Worm (Caenorhabditis elegans): ENCODE measurements around the gene pcp-5.
A peak's percentile ranks its signal among the peaks of the same experiment; 100 is the strongest.

pcp-5 gene

DNA sequence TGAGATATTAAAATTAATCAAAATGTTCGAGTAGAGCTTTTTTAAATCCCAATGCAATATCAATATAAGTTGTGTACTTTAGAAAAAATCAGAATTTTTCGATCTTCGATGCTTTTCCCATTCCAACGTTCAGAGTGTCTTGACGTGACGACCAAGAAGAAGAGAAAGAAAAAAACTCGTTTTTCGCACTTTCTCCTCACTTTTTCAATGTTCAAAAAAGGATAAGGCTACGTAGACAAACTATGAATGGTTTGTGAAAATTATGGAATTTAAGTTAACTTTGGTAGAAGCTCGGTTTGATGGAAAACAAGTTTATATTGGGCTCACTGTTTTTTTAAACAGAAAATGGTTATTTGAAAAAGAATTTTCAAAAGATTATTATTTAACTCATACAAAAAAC is 40.3 kb upstream of the pcp-5 start:
- TF ChIP-seq lin-13 (tag; optimal IDR thresholded peaks at IDR 0.05): no peak
- TF ChIP-seq unc-120 (tag; optimal IDR thresholded peaks at IDR 0.05; ENCODE audit: poor library complexity, severe bottlenecking): no peak
- TF ChIP-seq mep-1 (tag; optimal IDR thresholded peaks at IDR 0.05): no peak
- TF ChIP-seq nhr-12 (tag; optimal IDR thresholded peaks at IDR 0.05): no peak
- TF ChIP-seq blmp-1 (tag; optimal IDR thresholded peaks at IDR 0.05): no peak
- no peak for TF ChIP-seq mab-5 (tag; optimal IDR thresholded peaks at IDR 0.05)
- no peak for TF ChIP-seq bed-3 (GFP tag; optimal IDR thresholded peaks at IDR 0.05)
- TF ChIP-seq unc-39 (tag; optimal IDR thresholded peaks at IDR 0.05): no peak
- TF ChIP-seq pha-4 (tag; optimal IDR thresholded peaks at IDR 0.05): no peak
- no peak for TF ChIP-seq ham-2 (GFP tag; optimal IDR thresholded peaks at IDR 0.05)

DNA sequence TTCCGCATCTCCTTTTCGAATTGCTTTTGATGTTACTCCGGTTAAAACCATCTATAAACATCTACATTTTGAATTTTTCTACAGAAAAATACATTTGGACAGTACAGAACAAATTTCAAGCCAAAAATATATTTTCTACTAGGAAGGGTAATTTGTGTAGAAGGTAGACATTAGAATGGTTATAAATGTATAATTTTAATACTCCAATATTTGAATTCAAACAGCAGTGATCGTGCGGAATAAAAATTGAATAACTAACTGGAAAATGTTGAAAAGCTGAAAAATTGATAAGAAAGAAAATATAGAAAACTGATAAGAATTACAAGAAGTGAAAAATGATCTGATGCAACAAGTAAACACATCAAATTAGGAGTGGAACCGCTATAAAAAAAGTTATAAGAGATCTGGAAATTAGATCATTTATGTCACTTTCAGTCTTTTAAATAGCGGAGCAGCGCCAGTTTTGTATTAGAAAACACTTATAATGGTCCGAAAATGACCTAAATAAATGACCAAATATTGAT is 39.6 kb upstream of the pcp-5 start, which contains the start of gene gsto-1:
gsto-1 (minus strand) TSS at position 51 of the 524 bp plus-strand sequence.
- no peak for TF ChIP-seq elt-1 (tag; optimal IDR thresholded peaks at IDR 0.05; ENCODE audit: borderline replicate concordance, insufficient read depth)
- no peak for TF ChIP-seq nhr-2 (tag; optimal IDR thresholded peaks at IDR 0.05)
- no peak for TF ChIP-seq lsy-2 (tag; optimal IDR thresholded peaks at IDR 0.05)
- TF ChIP-seq mls-2 (tag; optimal IDR thresholded peaks at IDR 0.05): no peak
- TF ChIP-seq unc-62 (GFP tag; optimal IDR thresholded peaks at IDR 0.05): no peak
- TF ChIP-seq snpc-4 (tag; optimal IDR thresholded peaks at IDR 0.05): no peak
- no peak for TF ChIP-seq ceh-43 (GFP tag; optimal IDR thresholded peaks at IDR 0.05)
- TF ChIP-seq mab-5 (tag; optimal IDR thresholded peaks at IDR 0.05): no peak
- TF ChIP-seq zip-8 (tag; optimal IDR thresholded peaks at IDR 0.05): no peak
- TF ChIP-seq ztf-11 (tag; optimal IDR thresholded peaks at IDR 0.05): no peak
- TF ChIP-seq unc-120 (tag; optimal IDR thresholded peaks at IDR 0.05; ENCODE audit: poor library complexity, severe bottlenecking): no peak
- TF ChIP-seq ces-1 (GFP tag; optimal IDR thresholded peaks at IDR 0.05): no peak
- TF ChIP-seq nhr-28 (tag; optimal IDR thresholded peaks at IDR 0.05): no peak
- TF ChIP-seq sptf-1 (tag; optimal IDR thresholded peaks at IDR 0.05): no peak
- TF ChIP-seq sem-2 (GFP tag; optimal IDR thresholded peaks at IDR 0.05): no peak

ce11 chrIII:7941417-7941816 is 34.0 kb upstream of the pcp-5 start, which contains the start of gene kle-2:
kle-2 (plus strand) TSS chrIII:7941717.
- TF ChIP-seq mep-1 (tag; optimal IDR thresholded peaks at IDR 0.05) (no peak), unc-39 (tag; optimal IDR thresholded peaks at IDR 0.05) (no peak), flh-1 (GFP tag; optimal IDR thresholded peaks at IDR 0.05) (no peak), lin-32 (GFP tag; optimal IDR thresholded peaks at IDR 0.05) (no peak), elt-1 (tag; optimal IDR thresholded peaks at IDR 0.05; ENCODE audit: borderline replicate concordance, insufficient read depth) (no peak), ces-1 (GFP tag; optimal IDR thresholded peaks at IDR 0.05) (no peak)

DNA sequence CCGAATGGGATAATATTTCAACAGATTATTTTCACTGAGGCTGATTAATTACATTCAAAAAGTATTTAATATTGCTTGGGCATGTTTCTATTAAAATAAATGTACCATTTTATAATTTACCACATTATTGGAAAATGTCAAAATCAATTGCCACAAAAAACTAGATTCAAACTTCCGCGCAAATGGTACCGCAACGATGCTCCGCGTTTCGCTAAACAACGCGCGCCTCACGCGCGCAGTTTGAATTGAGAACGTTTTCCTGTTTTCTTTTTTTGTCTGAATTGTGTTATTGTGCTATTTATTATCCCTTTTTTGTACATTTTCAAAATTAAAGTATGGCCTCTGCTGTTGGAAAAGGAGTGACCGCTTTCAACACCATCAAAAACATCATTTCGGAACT is 33.4 kb upstream of the pcp-5 start, which contains the start of gene C29E4.12:
C29E4.12 (plus strand) TSS at position 333 of the 400 bp plus-strand sequence.
- TF ChIP-seq lin-13 (tag; optimal IDR thresholded peaks at IDR 0.05): peak; percentile 16
- peak; percentile 52 for TF ChIP-seq ceh-39 (tag; optimal IDR thresholded peaks at IDR 0.05)
- no peak for TF ChIP-seq nhr-2 (tag; optimal IDR thresholded peaks at IDR 0.05)
- TF ChIP-seq mep-1 (tag; optimal IDR thresholded peaks at IDR 0.05): peak; percentile 76
- TF ChIP-seq drap-1 (GFP tag; optimal IDR thresholded peaks at IDR 0.05): no peak
- no peak for TF ChIP-seq bed-3 (GFP tag; optimal IDR thresholded peaks at IDR 0.05)
- TF ChIP-seq elt-3 (tag; optimal IDR thresholded peaks at IDR 0.05): no peak
- TF ChIP-seq hlh-1 (tag; optimal IDR thresholded peaks at IDR 0.05): peak; percentile 28
- no peak for TF ChIP-seq blmp-1 (tag; optimal IDR thresholded peaks at IDR 0.05)
- peak; percentile 81 for TF ChIP-seq lsy-2 (tag; optimal IDR thresholded peaks at IDR 0.05)
- TF ChIP-seq pha-4 (tag; optimal IDR thresholded peaks at IDR 0.05): peak; percentile 61
- no peak for TF ChIP-seq ceh-43 (GFP tag; optimal IDR thresholded peaks at IDR 0.05)
- no peak for TF ChIP-seq ces-1 (GFP tag; optimal IDR thresholded peaks at IDR 0.05)
- no peak for TF ChIP-seq sptf-1 (tag; optimal IDR thresholded peaks at IDR 0.05)
- TF ChIP-seq unc-120 (tag; optimal IDR thresholded peaks at IDR 0.05; ENCODE audit: poor library complexity, severe bottlenecking): no peak
- peak; percentile 76 for TF ChIP-seq nhr-237 (tag; optimal IDR thresholded peaks at IDR 0.05)

ce11 chrIII:7937548-7937947 is 30.1 kb upstream of the pcp-5 start, which contains the start of gene C29E4.10:
C29E4.10 (plus strand) TSS chrIII:7937848.
- TF ChIP-seq snpc-4 (tag; optimal IDR thresholded peaks at IDR 0.05): no peak
- TF ChIP-seq M03D4.4 (tag; optimal IDR thresholded peaks at IDR 0.05): no peak
- no peak for TF ChIP-seq sptf-1 (tag; optimal IDR thresholded peaks at IDR 0.05)
- TF ChIP-seq ceh-39 (tag; optimal IDR thresholded peaks at IDR 0.05): no peak
